Fruit fly (Drosophila melanogaster) whole organism, pupa: ENCODE data around the gene CG17930.

Experiments used
- CG17806 ChIP-seq: fragments of 200-800 bp; sonication (Bioruptor generic); optimal IDR thresholded peaks from 2 replicates; lab custom pipeline; 2018; ENCODE audit warnings: missing biosample characterization, mild to moderate bottlenecking, missing genetic modification characterization, moderate library complexity
- CG8301 ChIP-seq: fragments of 200-800 bp; sonication (Bioruptor generic); optimal IDR thresholded peaks from 2 replicates; lab custom pipeline; 2018; ENCODE audit warnings: missing biosample characterization, mild to moderate bottlenecking, missing genetic modification characterization

- no peak for TF ChIP-seq CG8301
- TF ChIP-seq CG17806 (tag; lab: Kevin White, UChicago) = no peak
Observed at dm6 chr3R:16309302-16310080, 18.2 kb upstream of the CG17930 start.
